Worm (Caenorhabditis elegans): ENCODE data around the gene Y53F4B.26.

The Y53F4B.26 gene

ce11 chrII:15119537-15120360, 21.0 kb downstream of the Y53F4B.26 start, which contains the start of gene arp-1:
Gene arp-1 (plus strand): TSS chrII:15120301.
- no peak for TF ChIP-seq alr-1 (tag; optimal IDR thresholded peaks at IDR 0.05)
- no peak for TF ChIP-seq aly-2 (tag; optimal IDR thresholded peaks at IDR 0.05)
- no peak for TF ChIP-seq mdl-1 (tag; optimal IDR thresholded peaks at IDR 0.05)
- TF ChIP-seq fos-1 (tag; optimal IDR thresholded peaks at IDR 0.05): peak; percentile 58
- peak; percentile 36 to 61 for TF ChIP-seq lsy-2 (tag; optimal IDR thresholded peaks at IDR 0.05)
- no peak for TF ChIP-seq elt-3 (tag; optimal IDR thresholded peaks at IDR 0.05)
- TF ChIP-seq ztf-1 (GFP tag; conservative IDR thresholded peaks at IDR 0.05): no peak
- TF ChIP-seq nhr-6 (tag; optimal IDR thresholded peaks at IDR 0.05): no peak
- TF ChIP-seq unc-55 (GFP tag; optimal IDR thresholded peaks at IDR 0.05): peak; percentile 75
- TF ChIP-seq nhr-12 (tag; optimal IDR thresholded peaks at IDR 0.05): no peak
- TF ChIP-seq ama-1 (optimal IDR thresholded peaks at IDR 0.05): no peak
- no peak for TF ChIP-seq ztf-4 (tag; optimal IDR thresholded peaks at IDR 0.05)
- peak; percentile 43 for TF ChIP-seq F13H6.1 (tag; optimal IDR thresholded peaks at IDR 0.05)
- no peak for TF ChIP-seq ztf-11 (tag; optimal IDR thresholded peaks at IDR 0.05)
- peak; percentile 64 for TF ChIP-seq C34F6.9 (tag; optimal IDR thresholded peaks at IDR 0.05)
- no peak for TF ChIP-seq sma-3 (GFP tag; optimal IDR thresholded peaks at IDR 0.05)
- TF ChIP-seq gmeb-1 (tag; optimal IDR thresholded peaks at IDR 0.05): peak; percentile 55
- TF ChIP-seq ZK546.5 (tag; optimal IDR thresholded peaks at IDR 0.05): no peak
- TF ChIP-seq nhr-11 (tag; optimal IDR thresholded peaks at IDR 0.05): no peak
- TF ChIP-seq ceh-82 (tag; optimal IDR thresholded peaks at IDR 0.05): no peak
- peak; percentile 15 for TF ChIP-seq sma-9 (GFP tag; optimal IDR thresholded peaks at IDR 0.05)
- no peak for TF ChIP-seq sma-9 (tag; optimal IDR thresholded peaks at IDR 0.05)
- TF ChIP-seq mab-5 (tag; optimal IDR thresholded peaks at IDR 0.05): no peak
- no peak for TF ChIP-seq nhr-237 (tag; optimal IDR thresholded peaks at IDR 0.05)
- no peak for TF ChIP-seq crh-2 (tag; optimal IDR thresholded peaks at IDR 0.05)
- peak; percentile 9 for TF ChIP-seq snpc-4 (tag; optimal IDR thresholded peaks at IDR 0.05)
- TF ChIP-seq nhr-129 (tag; optimal IDR thresholded peaks at IDR 0.05): peak; percentile 66
- TF ChIP-seq nhr-77 (tag; optimal IDR thresholded peaks at IDR 0.05): peak; percentile 44
- TF ChIP-seq lin-39 (tag; optimal IDR thresholded peaks at IDR 0.05): no peak
- TF ChIP-seq egl-27 (tag; optimal IDR thresholded peaks at IDR 0.05): no peak
- TF ChIP-seq blmp-1 (tag; optimal IDR thresholded peaks at IDR 0.05; ENCODE audit: insufficient read depth): no peak
- TF ChIP-seq unc-39 (tag; optimal IDR thresholded peaks at IDR 0.05): no peak
- TF ChIP-seq mbf-1 (tag; optimal IDR thresholded peaks at IDR 0.05): no peak
- no peak for TF ChIP-seq elt-1 (tag; optimal IDR thresholded peaks at IDR 0.05)
- TF ChIP-seq nhr-21 (tag; optimal IDR thresholded peaks at IDR 0.05): no peak
- TF ChIP-seq zag-1 (tag; optimal IDR thresholded peaks at IDR 0.05): peak; percentile 48
- no peak for TF ChIP-seq ceh-16 (tag; optimal IDR thresholded peaks at IDR 0.05)
- TF ChIP-seq unc-62 (GFP tag; optimal IDR thresholded peaks at IDR 0.05): no peak
- TF ChIP-seq sem-4 (tag; optimal IDR thresholded peaks at IDR 0.05): no peak
- TF ChIP-seq nhr-23 (tag; optimal IDR thresholded peaks at IDR 0.05): no peak
- no peak for TF ChIP-seq R02D3.7 (tag; optimal IDR thresholded peaks at IDR 0.05)
- TF ChIP-seq nhr-25 (tag; optimal IDR thresholded peaks at IDR 0.05): peak; percentile 32
- TF ChIP-seq peb-1 (tag; optimal IDR thresholded peaks at IDR 0.05): no peak
- no peak for TF ChIP-seq Y55F3AM.14 (GFP tag; optimal IDR thresholded peaks at IDR 0.05)
- TF ChIP-seq skn-1 (tag; optimal IDR thresholded peaks at IDR 0.05): no peak
- TF ChIP-seq lin-13 (GFP tag; optimal IDR thresholded peaks at IDR 0.05): peak; percentile 0
- TF ChIP-seq lin-11 (tag; optimal IDR thresholded peaks at IDR 0.05): peak; percentile 70
- TF ChIP-seq nhr-10 (tag; optimal IDR thresholded peaks at IDR 0.05): no peak
- TF ChIP-seq dmd-4 (tag; optimal IDR thresholded peaks at IDR 0.05): no peak

Data from whole organism, L2 larva.